Fruit fly (Drosophila melanogaster) whole organism, pupa: Measurements from ENCODE around the gene beat-IV.

Experiments used
- CG10348 ChIP-seq: fragments of 200-800 bp; sonication (Bioruptor generic); IDR thresholded peaks from 2 replicates; pipeline ENCODE4 v1.3.6; 2022; ENCODE audit warnings: missing biosample characterization, missing genetic modification characterization
- CG12605 ChIP-seq: fragments of 200-800 bp; sonication (Bioruptor generic); IDR thresholded peaks from 2 replicates; pipeline ENCODE4 v1.3.6; 2022; ENCODE audit warnings: missing biosample characterization, missing genetic modification characterization
- CG13204 ChIP-seq: fragments of 200-800 bp; sonication (Bioruptor generic); optimal IDR thresholded peaks from 2 replicates; lab custom pipeline; 2018; ENCODE audit warnings: missing biosample characterization, mild to moderate bottlenecking, missing genetic modification characterization, moderate library complexity
- CG15710 ChIP-seq: fragments of 200-800 bp; sonication (Bioruptor generic); optimal IDR thresholded peaks from 2 replicates; lab custom pipeline; 2018; ENCODE audit warnings: missing biosample characterization, mild to moderate bottlenecking, missing genetic modification characterization, moderate library complexity
- CG32121 ChIP-seq: fragments of 200-800 bp; sonication (Bioruptor generic); IDR thresholded peaks from 2 replicates; pipeline ENCODE4 v1.3.6; 2022; ENCODE audit warnings: missing biosample characterization, missing genetic modification characterization
- CG8159 ChIP-seq: fragments of 200-800 bp; sonication (Bioruptor generic); optimal IDR thresholded peaks from 3 replicates; lab custom pipeline; 2018; ENCODE audit warnings: missing biosample characterization, mild to moderate bottlenecking, missing genetic modification characterization, moderate library complexity
- EcR ChIP-seq: fragments of 200-800 bp; sonication (Bioruptor generic); optimal IDR thresholded peaks from 3 replicates; lab custom pipeline; 2019; ENCODE audit warnings: missing biosample characterization, missing genetic modification characterization, mild to moderate bottlenecking, moderate library complexity, missing genetic modification reagents
- Pif1A ChIP-seq: fragments of 200-800 bp; sonication (Bioruptor generic); optimal IDR thresholded peaks from 3 replicates; lab custom pipeline; 2016; ENCODE audit warnings: missing biosample characterization, missing genetic modification characterization
- Pif1B ChIP-seq: fragments of 200-800 bp; sonication (Bioruptor generic); optimal IDR thresholded peaks from 3 replicates; lab custom pipeline; 2016; ENCODE audit warnings: missing biosample characterization, missing genetic modification characterization
- Snoo ChIP-seq: fragments of 200-800 bp; sonication (Bioruptor generic); optimal IDR thresholded peaks from 3 replicates; lab custom pipeline; 2017; ENCODE audit warnings: missing biosample characterization, mild to moderate bottlenecking, missing genetic modification characterization, inconsistent platforms
- gl ChIP-seq: fragments of 200-800 bp; sonication (Bioruptor generic); optimal IDR thresholded peaks from 2 replicates; lab custom pipeline; 2018; ENCODE audit warnings: missing biosample characterization, mild to moderate bottlenecking, missing genetic modification characterization

- TF ChIP-seq CG8159 (tag; lab: Kevin White, UChicago) (no peak), Pif1B (no peak), CG15710 (tag; lab: Kevin White, UChicago) (no peak), EcR (GFP tag; lab: Kevin White, UChicago) (no peak), gl (tag; lab: Kevin White, UChicago) (no peak), CG32121 (GFP tag; lab: Robert Waterston, UW) (no peak), CG10348 (GFP tag; lab: Robert Waterston, UW) (no peak), Snoo (tag; lab: Kevin White, UChicago) (no peak), CG13204 (GFP tag; lab: Kevin White, UChicago) (no peak), CG12605 (GFP tag; lab: Robert Waterston, UW) (no peak), Pif1A (GFP tag; lab: Kevin White, UChicago) (no peak)
Observed at dm6 chr3R:23534609-23535008, 22.6 kb upstream of the beat-IV start, which contains the start of gene Ugt303B3.
